Worm (Caenorhabditis elegans): ENCODE results near the gene svh-5.

The svh-5 gene

DNA sequence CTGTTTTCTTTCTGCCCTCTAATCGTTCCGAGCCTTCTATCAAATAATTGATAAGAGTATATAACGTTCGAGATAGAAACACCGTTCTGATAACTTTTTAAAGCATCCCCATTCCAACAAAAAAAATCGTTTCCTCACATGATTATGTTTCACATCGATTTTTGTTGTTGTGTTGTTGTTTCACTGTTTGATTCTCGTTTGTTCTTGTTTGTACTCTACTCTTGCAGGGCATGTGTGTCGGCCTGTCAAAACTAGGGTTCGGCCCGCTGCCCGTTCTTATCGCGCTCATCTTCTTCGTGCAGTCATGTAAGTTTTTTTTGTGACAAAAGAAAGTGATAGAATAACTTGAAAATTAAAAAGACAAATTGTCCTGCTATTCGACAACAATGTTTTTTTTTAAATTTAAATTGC lies 11.9 kb downstream of the svh-5 start, which contains the start of gene C33A11.2:
TSS of gene C33A11.2 (plus strand) at position 226 of the 411 bp plus-strand sequence.
- no peak for TF ChIP-seq hmg-4 (GFP tag; optimal IDR thresholded peaks at IDR 0.05)
- TF ChIP-seq hnd-1 (tag; optimal IDR thresholded peaks at IDR 0.05) = no peak
- TF ChIP-seq ets-7 (tag; optimal IDR thresholded peaks at IDR 0.05) = no peak
- TF ChIP-seq tbx-11 (GFP tag; IDR thresholded peaks at IDR 0.05) = no peak
- no peak for TF ChIP-seq tbx-37 (GFP tag; conservative IDR thresholded peaks at IDR 0.05)
- no peak for TF ChIP-seq B0310.2 (tag; optimal IDR thresholded peaks at IDR 0.05)
- TF ChIP-seq flt-1 (GFP tag; IDR thresholded peaks at IDR 0.05) = no peak
- TF ChIP-seq pes-1 (GFP tag; IDR thresholded peaks at IDR 0.05) = no peak
- no peak for TF ChIP-seq ceh-13 (GFP tag; optimal IDR thresholded peaks at IDR 0.05)
- TF ChIP-seq aly-1 (tag; optimal IDR thresholded peaks at IDR 0.05) = no peak
- TF ChIP-seq tra-4 (tag; optimal IDR thresholded peaks at IDR 0.05) = no peak

DNA sequence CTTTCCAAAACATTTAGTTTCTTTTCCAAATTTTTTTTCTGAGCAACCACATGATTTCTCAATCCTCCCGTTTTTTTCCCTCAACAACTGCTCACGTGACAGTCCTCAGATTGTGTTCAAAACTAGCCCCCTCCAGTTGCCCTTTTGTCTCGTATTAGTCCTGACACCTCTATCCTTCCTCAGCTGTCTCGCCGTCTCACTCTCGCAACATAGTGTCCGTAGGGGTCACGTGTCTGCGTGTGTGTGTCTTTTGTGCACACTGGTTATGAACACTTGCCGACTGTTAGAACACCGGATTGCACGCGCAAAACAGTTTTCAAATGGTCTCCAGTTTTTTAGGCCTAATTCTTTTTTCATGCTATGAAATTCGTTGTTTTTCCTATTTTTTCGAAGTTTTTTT lies 12.4 kb downstream of the svh-5 start:
- TF ChIP-seq hnd-1 (tag; optimal IDR thresholded peaks at IDR 0.05) = no peak
- no peak for TF ChIP-seq tbx-11 (GFP tag; IDR thresholded peaks at IDR 0.05)
- no peak for TF ChIP-seq ceh-36 (tag; optimal IDR thresholded peaks at IDR 0.05)
- TF ChIP-seq hmg-4 (GFP tag; optimal IDR thresholded peaks at IDR 0.05) = peak; percentile 67
- peak; percentile 13 for TF ChIP-seq F13C5.2 (tag; optimal IDR thresholded peaks at IDR 0.05)

DNA sequence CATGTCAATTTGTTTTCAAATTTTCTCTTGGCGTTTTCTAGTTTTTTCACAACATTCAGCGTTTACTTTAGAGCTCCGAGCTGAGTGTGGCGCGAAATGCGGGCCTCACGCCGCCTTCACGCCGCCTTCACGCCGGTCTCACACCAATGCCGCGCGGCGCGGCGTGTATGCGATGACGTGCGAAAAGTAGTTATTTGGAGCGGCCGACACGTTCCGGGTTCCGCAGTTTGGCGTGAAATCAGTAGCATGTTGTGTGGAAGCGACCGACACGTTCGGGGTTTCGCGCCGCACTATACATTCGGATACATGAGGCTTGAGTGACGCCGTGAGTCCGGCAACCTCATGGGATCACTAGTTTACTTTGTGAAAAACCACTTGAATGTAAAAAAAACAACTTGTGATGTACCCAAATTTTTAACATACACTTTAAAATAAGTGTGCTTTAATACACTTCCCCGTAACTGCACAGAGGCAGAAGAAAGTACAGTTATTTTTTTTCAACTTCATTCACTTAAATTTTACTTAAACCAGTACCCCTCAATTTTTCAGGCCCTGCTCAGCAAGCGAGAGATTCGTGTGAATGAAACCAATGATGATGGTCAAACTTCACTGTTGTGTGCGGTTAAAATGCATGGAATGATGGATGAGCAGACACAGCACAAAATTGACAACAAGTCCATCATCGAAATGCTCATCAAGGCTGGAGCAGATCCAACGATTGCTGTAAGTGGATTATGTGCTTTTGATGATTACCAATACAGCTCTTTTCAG lies 15.3 kb downstream of the svh-5 start:
- no peak for TF ChIP-seq aly-1 (tag; optimal IDR thresholded peaks at IDR 0.05)
- no peak for TF ChIP-seq tbx-37 (GFP tag; conservative IDR thresholded peaks at IDR 0.05)
- TF ChIP-seq tra-4 (tag; optimal IDR thresholded peaks at IDR 0.05) = no peak
- TF ChIP-seq tbx-11 (GFP tag; IDR thresholded peaks at IDR 0.05) = no peak
- no peak for TF ChIP-seq hmbx-1 (tag; optimal IDR thresholded peaks at IDR 0.05)
- TF ChIP-seq ets-7 (tag; optimal IDR thresholded peaks at IDR 0.05) = no peak
- TF ChIP-seq pes-1 (GFP tag; IDR thresholded peaks at IDR 0.05) = no peak

DNA sequence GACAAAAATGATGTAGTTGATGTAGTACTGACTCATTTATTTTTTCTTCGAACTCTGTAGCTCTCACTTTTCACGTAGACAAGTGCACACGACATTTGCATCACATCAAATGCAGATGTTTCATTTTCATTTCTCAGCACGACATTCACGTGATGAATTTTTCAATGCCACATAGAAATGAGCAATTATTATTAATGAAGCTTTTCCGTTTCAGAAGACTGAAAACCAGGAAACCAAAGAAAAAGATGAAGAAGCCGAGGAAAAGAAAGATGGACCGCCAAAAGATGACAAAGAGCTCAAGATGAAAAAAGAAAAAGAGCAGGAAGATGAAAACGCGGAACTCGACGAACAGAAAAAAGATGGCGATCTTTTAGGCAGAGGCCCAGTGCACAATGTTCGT lies 22.0 kb downstream of the svh-5 start:
- TF ChIP-seq flt-1 (GFP tag; IDR thresholded peaks at IDR 0.05) (no peak), ceh-36 (tag; optimal IDR thresholded peaks at IDR 0.05) (no peak), B0310.2 (tag; optimal IDR thresholded peaks at IDR 0.05) (no peak), hmg-4 (GFP tag; optimal IDR thresholded peaks at IDR 0.05) (no peak), tbx-37 (GFP tag; conservative IDR thresholded peaks at IDR 0.05) (no peak), hnd-1 (tag; optimal IDR thresholded peaks at IDR 0.05) (no peak), pes-1 (GFP tag; IDR thresholded peaks at IDR 0.05) (no peak), sea-1 (GFP tag; conservative IDR thresholded peaks at IDR 0.05) (no peak), hmbx-1 (tag; optimal IDR thresholded peaks at IDR 0.05) (no peak)

DNA sequence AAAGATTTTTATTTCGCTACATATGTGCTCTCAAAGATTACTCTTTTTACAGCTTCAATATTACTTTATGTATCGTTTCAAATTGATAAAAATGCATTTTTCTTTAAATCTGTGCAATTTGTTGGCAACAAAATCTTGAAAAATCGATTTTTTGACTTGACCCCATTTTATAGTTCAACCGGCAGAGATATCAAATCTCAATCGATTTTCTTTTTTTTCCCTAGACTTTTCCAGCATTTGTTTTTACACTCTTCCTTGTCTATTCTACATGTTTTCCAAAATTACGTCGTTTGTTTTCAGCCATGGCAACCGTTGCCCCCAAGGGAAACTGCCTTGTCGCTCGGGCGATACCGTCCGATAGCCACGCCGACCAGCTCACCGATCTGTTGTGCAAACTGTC lies 22.7 kb downstream of the svh-5 start, which contains the start of gene nfki-1:
TSS of gene nfki-1 (plus strand) at position 301 of the 400 bp plus-strand sequence.
- no peak for TF ChIP-seq flt-1 (GFP tag; IDR thresholded peaks at IDR 0.05)

DNA sequence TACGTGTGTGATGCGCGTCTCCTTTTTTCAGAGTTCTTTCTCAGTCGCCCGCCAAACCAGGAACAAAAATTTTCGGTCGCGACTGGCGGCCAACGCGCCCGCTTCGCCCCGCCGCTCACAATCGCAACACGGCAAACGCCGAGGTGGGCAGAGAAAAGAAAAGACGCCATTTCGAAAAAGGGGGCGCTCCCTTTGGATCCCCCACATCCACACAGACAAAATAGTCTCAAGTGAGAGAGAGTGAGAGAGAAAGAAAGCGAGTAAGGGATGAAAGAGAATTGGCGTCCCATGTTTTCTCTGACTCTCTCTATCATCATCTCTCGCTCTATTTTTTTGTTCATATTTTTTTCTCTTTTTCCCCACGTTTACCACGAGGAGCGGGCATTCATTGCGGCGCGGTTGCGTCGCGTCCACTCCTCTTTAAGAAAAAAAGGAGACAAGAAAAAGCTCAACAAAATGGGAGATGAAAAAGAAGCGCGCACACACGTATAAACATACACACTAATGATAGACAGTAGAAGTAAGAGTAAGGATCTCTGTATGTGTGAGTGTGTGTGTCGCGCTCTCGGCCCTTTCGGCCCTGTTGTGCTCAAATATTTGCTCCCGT lies 23.6 kb downstream of the svh-5 start:
- TF ChIP-seq aly-1 (tag; optimal IDR thresholded peaks at IDR 0.05) (no peak), pes-1 (GFP tag; IDR thresholded peaks at IDR 0.05) (no peak), tbx-11 (GFP tag; IDR thresholded peaks at IDR 0.05) (no peak), ama-1 (optimal IDR thresholded peaks at IDR 0.05) (no peak), ets-7 (tag; optimal IDR thresholded peaks at IDR 0.05) (no peak), flt-1 (GFP tag; IDR thresholded peaks at IDR 0.05) (no peak), hmg-4 (GFP tag; optimal IDR thresholded peaks at IDR 0.05) (peak; percentile 23), sea-1 (GFP tag; conservative IDR thresholded peaks at IDR 0.05) (no peak), hmbx-1 (tag; optimal IDR thresholded peaks at IDR 0.05) (no peak)

DNA sequence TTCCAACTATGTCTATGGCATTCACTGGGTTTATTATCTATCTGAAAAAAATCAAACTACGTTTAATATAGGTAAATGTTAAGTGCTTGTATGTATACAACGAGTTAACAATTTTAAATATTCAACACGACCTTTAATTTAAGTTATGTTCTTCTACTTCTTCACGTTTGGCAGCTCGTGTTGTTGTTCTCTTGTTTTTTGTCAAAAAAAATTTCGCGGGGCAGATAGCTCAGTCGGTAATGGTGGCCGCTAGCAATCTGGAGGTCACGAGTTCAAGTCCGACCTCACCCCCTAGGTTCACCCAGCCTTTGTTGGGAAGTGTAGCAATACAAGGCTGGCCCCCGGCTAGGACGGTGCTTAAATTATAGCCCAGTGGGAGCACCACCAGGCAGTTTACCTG lies 24.8 kb downstream of the svh-5 start:
- no peak for TF ChIP-seq tbx-11 (GFP tag; IDR thresholded peaks at IDR 0.05)

DNA sequence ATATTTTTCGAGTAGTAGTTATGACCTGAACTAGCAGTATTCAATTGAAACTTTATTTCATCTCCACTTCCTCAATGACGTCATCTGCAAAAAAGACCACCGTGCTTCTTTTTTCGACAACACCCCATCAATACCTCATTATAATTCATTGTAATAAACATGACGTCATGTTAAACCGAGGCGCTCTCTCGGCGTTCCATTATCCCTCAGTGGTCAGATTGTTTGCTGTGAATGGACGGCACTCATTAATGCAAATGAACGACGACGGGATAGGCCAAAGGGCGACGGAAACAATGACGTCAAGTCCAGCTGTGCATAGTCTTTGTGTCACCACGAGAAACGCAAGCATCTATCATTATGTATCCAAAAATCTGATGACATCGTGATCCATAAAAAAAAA lies 29.9 kb downstream of the svh-5 start:
- TF ChIP-seq hnd-1 (tag; optimal IDR thresholded peaks at IDR 0.05) = no peak
- peak; percentile 79 for TF ChIP-seq hmg-4 (GFP tag; optimal IDR thresholded peaks at IDR 0.05)
- peak; percentile 18; the same call in 1 of the 2 replicates for TF ChIP-seq flt-1 (GFP tag; IDR thresholded peaks at IDR 0.05)

DNA sequence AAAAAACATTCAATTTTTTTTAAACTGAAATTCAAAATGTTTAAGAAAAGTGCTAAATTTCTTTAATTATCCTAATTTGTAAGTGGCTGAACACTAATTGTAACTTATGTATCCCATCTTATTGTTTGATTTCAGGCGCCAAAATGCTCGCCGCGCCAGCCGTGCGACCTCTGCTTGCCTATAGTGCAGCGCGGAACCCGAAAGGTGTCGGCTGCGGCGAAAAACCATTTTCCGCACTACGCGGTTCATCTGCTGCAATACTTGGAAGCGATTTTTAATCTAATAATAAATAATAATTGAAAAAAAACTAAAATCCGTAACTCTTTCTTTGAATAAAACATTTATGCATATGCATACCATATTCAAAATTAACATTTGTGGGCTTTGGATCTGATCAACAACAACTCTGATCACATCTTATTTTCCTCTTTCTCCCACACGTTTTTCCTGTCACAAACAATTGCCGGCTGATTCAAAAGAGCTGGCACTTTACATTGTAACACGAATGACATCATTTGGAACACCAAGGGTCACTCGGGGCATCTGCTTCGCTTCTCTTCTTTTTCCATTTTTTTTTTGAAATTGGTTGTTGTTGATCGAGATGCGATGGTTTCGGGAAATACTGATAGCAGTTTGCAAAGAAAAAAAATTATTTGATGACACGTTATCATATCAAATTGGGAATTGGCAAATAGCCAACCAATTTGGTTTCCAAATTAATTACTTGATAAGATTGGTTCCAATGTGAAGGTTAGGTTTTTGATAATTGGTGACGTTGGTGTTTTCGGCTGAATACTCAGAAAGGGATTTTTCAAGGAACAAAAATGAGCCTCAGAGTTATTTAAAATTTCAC lies 32.1 kb downstream of the svh-5 start:
- no peak for TF ChIP-seq F13C5.2 (tag; optimal IDR thresholded peaks at IDR 0.05)
- no peak for TF ChIP-seq ceh-13 (GFP tag; optimal IDR thresholded peaks at IDR 0.05)
- TF ChIP-seq hmg-4 (GFP tag; optimal IDR thresholded peaks at IDR 0.05) = no peak
- no peak for TF ChIP-seq hmbx-1 (tag; optimal IDR thresholded peaks at IDR 0.05)

All from whole organism, early embryonic.